Fruit fly (Drosophila melanogaster) whole organism, embryonic: ENCODE measurements around the gene SP555.

Experiments
- ATbp ChIP-seq: fragments of 200-800 bp; sonication (Bioruptor generic); optimal IDR thresholded peaks from 2 replicates; lab custom pipeline; 2017; ENCODE audit warnings: missing biosample characterization, mild to moderate bottlenecking, missing genetic modification characterization, missing genetic modification reagents
- Asciz ChIP-seq: fragments of 200-800 bp; sonication (Bioruptor generic); optimal IDR thresholded peaks from 2 replicates; lab custom pipeline; 2017; ENCODE audit warnings: missing biosample characterization, mild to moderate bottlenecking, missing genetic modification characterization, missing genetic modification reagents
- CG10366 ChIP-seq: fragments of 200-800 bp; sonication (Bioruptor generic); IDR thresholded peaks from 2 replicates; pipeline ENCODE4 v1.3.6; 2022; ENCODE audit warnings: missing biosample characterization, missing genetic modification characterization
- CG10431 ChIP-seq: fragments of 200-800 bp; sonication (Bioruptor generic); optimal IDR thresholded peaks from 3 replicates; lab custom pipeline; 2018; ENCODE audit warnings: missing biosample characterization, mild to moderate bottlenecking, missing genetic modification characterization
- CG10959 ChIP-seq: fragments of 200-800 bp; sonication (Bioruptor generic); IDR thresholded peaks from 2 replicates; pipeline ENCODE4 v1.3.6; 2022; ENCODE audit warnings: missing biosample characterization, missing genetic modification characterization
- CG11696 ChIP-seq: fragments of 200-800 bp; sonication (Bioruptor generic); IDR thresholded peaks from 2 replicates; pipeline ENCODE4 v1.3.6; 2022; ENCODE audit warnings: missing biosample characterization, missing genetic modification characterization
- CG31388 ChIP-seq: fragments of 200-800 bp; sonication (Bioruptor generic); optimal IDR thresholded peaks from 2 replicates; lab custom pipeline; 2016; ENCODE audit warnings: missing biosample characterization, missing genetic modification characterization
- CG8290 ChIP-seq, 3 experiments: fragments of 200-800 bp; sonication (Bioruptor generic); optimal IDR thresholded peaks; 2 replicates each; lab custom pipeline; 2016 to 2019; ENCODE audit warnings: missing biosample characterization in 3 of 3, missing genetic modification characterization in 3 of 3, mild to moderate bottlenecking in 2 of 3, moderate library complexity in 1 of 3
- CTCF ChIP-seq: fragments of 200-800 bp; sonication (Bioruptor generic); optimal IDR thresholded peaks from 2 replicates; lab custom pipeline; 2017; ENCODE audit warnings: missing biosample characterization, mild to moderate bottlenecking, missing genetic modification characterization, moderate library complexity
- Drgx ChIP-seq: fragments of 200-800 bp; sonication (Bioruptor generic); IDR thresholded peaks from 2 replicates; pipeline ENCODE4 v1.3.6; 2022; ENCODE audit warnings: missing biosample characterization, missing genetic modification characterization
- Fer2 ChIP-seq: fragments of 200-800 bp; sonication (Bioruptor generic); optimal IDR thresholded peaks from 2 replicates; lab custom pipeline; 2018; ENCODE audit warnings: missing biosample characterization, mild to moderate bottlenecking, missing genetic modification characterization, moderate library complexity
- Lim3 ChIP-seq: fragments of 200-800 bp; sonication (Bioruptor generic); IDR thresholded peaks from 2 replicates; pipeline ENCODE4 v1.3.6; 2022; ENCODE audit warnings: missing biosample characterization, missing genetic modification characterization
- MBD-R2 ChIP-seq: fragments of 200-800 bp; sonication (Bioruptor generic); IDR thresholded peaks from 2 replicates; pipeline ENCODE4 v1.3.6; 2022; ENCODE audit warnings: missing biosample characterization, missing genetic modification characterization
- Nf-YC ChIP-seq: fragments of 200-800 bp; optimal IDR thresholded peaks from 3 replicates; lab custom pipeline; 2019; ENCODE audit warnings: missing biosample characterization, mild to moderate bottlenecking, missing genetic modification characterization, moderate library complexity
- Poxn ChIP-seq: fragments of 200-800 bp; sonication (Bioruptor generic); IDR thresholded peaks from 2 replicates; pipeline ENCODE4 v1.3.6; 2022; ENCODE audit warnings: missing biosample characterization, missing genetic modification characterization
- YL-1 ChIP-seq: fragments of 200-800 bp; sonication (Bioruptor generic); optimal IDR thresholded peaks from 3 replicates; lab custom pipeline; 2017; ENCODE audit warnings: missing biosample characterization, mild to moderate bottlenecking, missing genetic modification characterization
- eyg ChIP-seq: fragments of 200-800 bp; sonication (Bioruptor generic); optimal IDR thresholded peaks from 3 replicates; lab custom pipeline; 2016; ENCODE audit warnings: missing biosample characterization, missing genetic modification characterization
- gem ChIP-seq: fragments of 200-800 bp; sonication (Bioruptor generic); optimal IDR thresholded peaks from 2 replicates; lab custom pipeline; 2019; ENCODE audit warnings: missing biosample characterization, mild to moderate bottlenecking, missing genetic modification characterization, moderate library complexity
- hth ChIP-seq: fragments of >200 bp; optimal IDR thresholded peaks from 2 replicates; lab custom pipeline; 2017; ENCODE audit warnings: inconsistent platforms
- jigr1 ChIP-seq: fragments of 200-800 bp; sonication (Bioruptor generic); IDR thresholded peaks from 3 replicates; pipeline ENCODE4 v1.3.6; 2022; ENCODE audit warnings: missing biosample characterization, missing genetic modification characterization
- lmd ChIP-seq: fragments of 200-800 bp; sonication (Bioruptor generic); IDR thresholded peaks from 2 replicates; pipeline ENCODE4 v1.3.6; 2022; ENCODE audit warnings: missing biosample characterization, missing genetic modification characterization
- mirr ChIP-seq: fragments of 200-800 bp; sonication (Bioruptor generic); optimal IDR thresholded peaks from 3 replicates; lab custom pipeline; 2018; ENCODE audit warnings: missing biosample characterization, mild to moderate bottlenecking, missing genetic modification characterization
- pfk ChIP-seq: fragments of 200-800 bp; sonication (Bioruptor generic); optimal IDR thresholded peaks from 2 replicates; lab custom pipeline; 2018; ENCODE audit warnings: missing biosample characterization, mild to moderate bottlenecking, missing genetic modification characterization, moderate library complexity
- pita ChIP-seq: fragments of 200-800 bp; sonication (Bioruptor generic); optimal IDR thresholded peaks from 2 replicates; lab custom pipeline; 2017; ENCODE audit warnings: missing biosample characterization, mild to moderate bottlenecking, missing genetic modification characterization
- run ChIP-seq: fragments of 200-800 bp; sonication (Bioruptor generic); optimal IDR thresholded peaks from 3 replicates; lab custom pipeline; 2018; ENCODE audit warnings: missing biosample characterization, mild to moderate bottlenecking, missing genetic modification characterization

Gene SP555

dm6 chr2L:5089642-5090041 is 52.1 kb downstream of the SP555 start:
- no peak for TF ChIP-seq CG10959 (GFP tag; lab: Robert Waterston, UW)
- TF ChIP-seq run (tag; lab: Kevin White, UChicago), result no peak
- TF ChIP-seq pfk (GFP tag; lab: Kevin White, UChicago), result no peak
- no peak for TF ChIP-seq Asciz (GFP tag; lab: Kevin White, UChicago)
- TF ChIP-seq CG8290 (GFP tag; optimal IDR thresholded peaks at IDR 0.05; lab: Kevin White, UChicago), result no peak
- no peak for TF ChIP-seq CG8290 (tag; optimal IDR thresholded peaks at IDR 0.05; lab: Kevin White, UChicago)
- no peak for TF ChIP-seq mirr (GFP tag; lab: Kevin White, UChicago)
- no peak for TF ChIP-seq MBD-R2 (GFP tag; lab: Robert Waterston, UW)
- no peak for TF ChIP-seq Lim3 (GFP tag; lab: Robert Waterston, UW)
- no peak for TF ChIP-seq ATbp
- no peak for TF ChIP-seq gem (tag; lab: Kevin White, UChicago)
- no peak for TF ChIP-seq Poxn (GFP tag; lab: Robert Waterston, UW)
- no peak for TF ChIP-seq Nf-YC
- TF ChIP-seq lmd, result no peak
- TF ChIP-seq eyg (GFP tag; lab: Kevin White, UChicago), result no peak
- no peak for TF ChIP-seq hth (lab: Kevin White, UChicago)
- no peak for TF ChIP-seq pita (GFP tag; lab: Kevin White, UChicago)
- TF ChIP-seq CG11696 (GFP tag; lab: Robert Waterston, UW), result no peak
- no peak for TF ChIP-seq CG10431 (GFP tag; lab: Kevin White, UChicago)
- no peak for TF ChIP-seq CTCF (GFP tag; lab: Kevin White, UChicago)
- no peak for TF ChIP-seq YL-1 (GFP tag; lab: Kevin White, UChicago)

DNA sequence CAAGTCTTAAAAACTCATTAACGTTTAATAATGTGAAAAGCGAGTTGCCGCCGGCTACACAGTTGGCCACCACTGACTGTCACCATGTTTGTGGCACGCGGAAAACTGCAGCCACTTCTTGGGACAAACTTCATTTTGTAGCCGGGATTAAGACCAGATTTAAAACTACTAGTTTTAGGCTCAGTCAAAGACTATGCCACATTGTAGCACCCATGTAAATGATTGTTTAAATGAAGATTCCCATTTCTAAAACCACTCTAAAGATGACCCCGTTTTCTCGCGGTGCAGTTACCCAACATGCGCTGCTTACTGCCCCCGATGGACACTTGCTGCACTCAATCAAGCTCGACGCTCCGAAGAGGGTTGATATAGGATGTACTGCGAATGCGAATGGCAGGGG is 52.8 kb downstream of the SP555 start:
- TF ChIP-seq Fer2 (tag; lab: Kevin White, UChicago) (no peak), Drgx (GFP tag; lab: Robert Waterston, UW) (peak; percentile 44; the same call in 1 of the 2 replicates), jigr1 (no peak), CG31388 (GFP tag; lab: Kevin White, UChicago) (no peak), CG10366 (GFP tag; lab: Robert Waterston, UW) (peak; percentile 7; the same call in 1 of the 2 replicates)
- TF ChIP-seq, all 482 proteins: peak for 2
